Fruit fly (Drosophila melanogaster): ENCODE results near the gene eIF5.
A peak's percentile ranks its signal among the peaks of the same experiment; 100 is the strongest.

Gene eIF5

DNA sequence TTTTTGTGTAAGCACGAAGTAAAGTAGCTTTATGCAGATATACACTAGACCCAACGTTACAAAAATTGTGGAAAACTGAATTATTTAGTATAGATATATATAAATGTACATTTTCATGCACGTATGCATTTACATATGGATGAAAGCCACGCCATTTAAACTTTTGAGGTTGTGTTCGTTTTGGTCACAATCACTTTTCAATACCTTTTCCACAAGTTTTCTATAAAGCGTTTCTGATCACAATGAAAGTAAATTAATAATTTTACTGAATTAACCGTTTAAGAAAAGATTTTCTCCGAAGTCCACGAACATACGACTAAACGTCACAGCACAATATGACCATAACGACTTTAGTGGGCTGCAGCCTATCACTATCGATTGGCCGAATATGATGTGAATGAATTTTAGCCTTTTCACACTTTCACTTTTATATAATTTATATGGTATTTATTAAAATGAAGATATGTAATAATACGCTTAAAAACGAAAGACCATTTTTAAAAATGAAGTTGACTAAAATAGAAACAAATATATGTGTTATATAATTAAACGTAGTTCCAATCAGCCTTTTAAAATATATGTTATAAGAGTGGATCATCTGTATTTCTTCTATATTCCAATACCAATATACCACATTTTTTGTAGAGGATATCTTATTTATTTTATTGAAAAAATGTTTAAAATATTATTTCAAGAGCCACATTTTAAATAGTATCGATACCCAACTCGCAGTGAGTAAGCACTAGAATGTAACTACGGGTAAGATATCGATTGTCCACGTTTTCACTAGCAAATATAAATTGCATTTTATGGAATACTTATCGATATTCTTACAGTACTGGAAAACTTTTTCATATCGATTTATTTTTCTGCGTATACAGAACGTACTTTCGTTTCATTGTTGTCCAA is at the start of gene eIF5, which contains the start of the genes CG46312 and exd (continued):
- TF ChIP-seq fd96Cb (tag; optimal IDR thresholded peaks at IDR 0.05) (no peak), wor (GFP tag; IDR thresholded peaks at IDR 0.05) (no peak), Dip3 (GFP tag; optimal IDR thresholded peaks at IDR 0.05) (no peak), CG17612 (GFP tag; IDR thresholded peaks at IDR 0.05) (no peak), CG9727 (GFP tag; optimal IDR thresholded peaks at IDR 0.05) (peak; percentile 20), Ets65A (GFP tag) (no peak), tin (GFP tag; optimal IDR thresholded peaks at IDR 0.05) (no peak), Hr3 (GFP tag; optimal IDR thresholded peaks at IDR 0.05) (no peak), zen2 (GFP tag; IDR thresholded peaks at IDR 0.05; ENCODE audit: partially characterized antibody) (no peak), ftz-f1 (GFP tag; optimal IDR thresholded peaks at IDR 0.05) (no peak), ab (GFP tag; optimal IDR thresholded peaks at IDR 0.05) (no peak), CG33557 (GFP tag; optimal IDR thresholded peaks at IDR 0.05) (no peak), CG3065 (GFP tag; optimal IDR thresholded peaks at IDR 0.05) (no peak), ro (GFP tag; IDR thresholded peaks at IDR 0.05) (no peak), CG17328 (GFP tag; IDR thresholded peaks at IDR 0.05) (no peak), CG10274 (GFP tag; optimal IDR thresholded peaks at IDR 0.05) (no peak), CHES-1-like (GFP tag; optimal IDR thresholded peaks at IDR 0.05) (no peak), CG9437 (GFP tag; optimal IDR thresholded peaks at IDR 0.05) (peak; percentile 42), CG13296 (GFP tag; optimal IDR thresholded peaks at IDR 0.05) (no peak), Doc3 (GFP tag; IDR thresholded peaks at IDR 0.05; ENCODE audit: partially characterized antibody) (0 out of 3 replicates have a peak, but pooled peaks have one; percentile 60), nerfin-1 (tag; optimal IDR thresholded peaks at IDR 0.05) (no peak), Aef1 (GFP tag; IDR thresholded peaks at IDR 0.05) (no peak), HLH4C (GFP tag; IDR thresholded peaks at IDR 0.05; ENCODE audit: partially characterized antibody) (peak; percentile 86), CG14667 (GFP tag; IDR thresholded peaks at IDR 0.05) (no peak), gcm2 (GFP tag; optimal IDR thresholded peaks at IDR 0.05) (no peak), gro (GFP tag; optimal IDR thresholded peaks at IDR 0.05) (no peak), cas (GFP tag; IDR thresholded peaks at IDR 0.05) (no peak), CG31441 (GFP tag; IDR thresholded peaks at IDR 0.05) (no peak), ara (GFP tag; IDR thresholded peaks at IDR 0.05) (no peak), twi (tag; optimal IDR thresholded peaks at IDR 0.05) (no peak), CG10959 (GFP tag; IDR thresholded peaks at IDR 0.05) (no peak), ken (GFP tag; IDR thresholded peaks at IDR 0.05) (no peak), zf30C (GFP tag; optimal IDR thresholded peaks at IDR 0.05) (no peak), CG12104 (GFP tag; optimal IDR thresholded peaks at IDR 0.05) (no peak), luna (GFP tag; optimal IDR thresholded peaks at IDR 0.05) (no peak), CG2889 (GFP tag; IDR thresholded peaks at IDR 0.05) (no peak), CG6272 (GFP tag; IDR thresholded peaks at IDR 0.05) (no peak), CG16813 (GFP tag; IDR thresholded peaks at IDR 0.05; ENCODE audit: partially characterized antibody) (peak; percentile 78), lmd (GFP tag; IDR thresholded peaks at IDR 0.05) (no peak), en (GFP tag; optimal IDR thresholded peaks at IDR 0.05) (no peak), CG7963 (GFP tag; IDR thresholded peaks at IDR 0.05; ENCODE audit: partially characterized antibody) (peak; percentile 83), hkb (optimal IDR thresholded peaks at IDR 0.05) (no peak), hkb (GFP tag; IDR thresholded peaks at IDR 0.05) (no peak), Gsc (GFP tag; IDR thresholded peaks at IDR 0.05) (no peak), CG1602 (GFP tag; optimal IDR thresholded peaks at IDR 0.05) (peak; percentile 9), bowl (GFP tag; IDR thresholded peaks at IDR 0.05) (no peak), B-H1 (GFP tag; IDR thresholded peaks at IDR 0.05) (no peak), sim (GFP tag; IDR thresholded peaks at IDR 0.05) (no peak), HLH3B (GFP tag; IDR thresholded peaks at IDR 0.05) (no peak), Jarid2 (GFP tag; optimal IDR thresholded peaks at IDR 0.05) (no peak), CG12769 (tag; optimal IDR thresholded peaks at IDR 0.05) (no peak)

Measured in whole organism, embryonic.